Worm (Caenorhabditis elegans) whole organism, young adult: ENCODE measurements around the gene fbxa-13.

Experiments used
- B0019.2 ChIP-seq: fragments of 200-800 bp; sonication (Bioruptor generic); conservative IDR thresholded peaks from 2 replicates; pipeline ENCODE4 v1.3.6; 2022; ENCODE audit warnings: missing genetic modification reagents, missing genetic modification characterization, missing compliant biosample characterization
- B0035.1 ChIP-seq: sonication (generic microtip); optimal IDR thresholded peaks from 2 replicates; lab custom pipeline; 2016; ENCODE audit warnings: missing genetic modification characterization, mild to moderate bottlenecking, missing compliant biosample characterization, missing genotype, missing genetic modification reagents
- B0336.3 ChIP-seq: fragments of 200-800 bp; sonication (Bioruptor generic); IDR thresholded peaks from 2 replicates; pipeline ENCODE4 v1.3.6; 2022; ENCODE audit warnings: missing genetic modification characterization, missing compliant biosample characterization
- F22D6.2 ChIP-seq: sonication (generic microtip); optimal IDR thresholded peaks from 2 replicates; lab custom pipeline; 2016; ENCODE audit warnings: mild to moderate bottlenecking, missing genetic modification characterization, missing compliant biosample characterization
- F23B12.7 ChIP-seq: sonication (generic microtip); optimal IDR thresholded peaks from 2 replicates; lab custom pipeline; 2017; ENCODE audit warnings: missing genetic modification characterization, mild to moderate bottlenecking, missing compliant biosample characterization, antibody characterized with exemption, moderate library complexity; ENCODE audit not compliant: insufficient read depth
- F33H1.4 ChIP-seq: fragments of 200-800 bp; sonication (Bioruptor generic); IDR thresholded peaks from 2 replicates; pipeline ENCODE4 v1.3.6; 2022; ENCODE audit warnings: missing genetic modification reagents, missing genetic modification characterization, missing compliant biosample characterization
- F39B2.1 ChIP-seq: fragments of 200-800 bp; sonication (Bioruptor generic); IDR thresholded peaks from 2 replicates; pipeline ENCODE4 v1.3.6; 2022; ENCODE audit warnings: missing genetic modification reagents, missing genetic modification characterization, missing compliant biosample characterization
- Y53F4B.3 ChIP-seq: fragments of 200-800 bp; sonication (Bioruptor generic); IDR thresholded peaks from 2 replicates; pipeline ENCODE4 v1.3.6; 2022; ENCODE audit warnings: missing genetic modification reagents, missing genetic modification characterization, missing compliant biosample characterization
- Y53G8AR.9 ChIP-seq: fragments of 200-800 bp; sonication (Bioruptor generic); conservative IDR thresholded peaks from 2 replicates; pipeline ENCODE4 v1.3.6; 2022; ENCODE audit warnings: missing genetic modification reagents, missing genetic modification characterization, missing compliant biosample characterization
- ZK185.1 ChIP-seq: sonication (generic microtip); optimal IDR thresholded peaks from 2 replicates; lab custom pipeline; 2016; ENCODE audit warnings: mild to moderate bottlenecking, missing genetic modification characterization, missing compliant biosample characterization; ENCODE audit not compliant: poor library complexity, severe bottlenecking
- athp-1 ChIP-seq: sonication (generic microtip); optimal IDR thresholded peaks from 2 replicates; lab custom pipeline; 2017; ENCODE audit warnings: mild to moderate bottlenecking, missing genetic modification characterization, missing compliant biosample characterization
- attf-6 ChIP-seq: fragments of 200-800 bp; sonication (Bioruptor generic); IDR thresholded peaks from 2 replicates; pipeline ENCODE4 v1.3.6; 2022; ENCODE audit warnings: missing genetic modification reagents, missing genetic modification characterization, missing compliant biosample characterization
- cebp-1 ChIP-seq, 2 experiments: fragments of 200-800 bp in 1 of 2; sonication (Bioruptor generic) in 1 of 2; sonication (generic microtip) in 1 of 2; IDR thresholded peaks in 1 of 2; optimal IDR thresholded peaks in 1 of 2; 2 replicates each; pipeline versions ENCODE4 v1.3.6 to Lab custom; 2017 to 2022; ENCODE audit warnings: missing compliant biosample characterization in 2 of 2, missing genetic modification characterization in 2 of 2, mild to moderate bottlenecking in 1 of 2, missing genetic modification reagents in 1 of 2, moderate library complexity in 1 of 2
- egrh-3 ChIP-seq: fragments of 200-800 bp; sonication (Bioruptor generic); IDR thresholded peaks from 2 replicates; pipeline ENCODE4 v1.3.6; 2022; ENCODE audit warnings: missing genetic modification reagents, missing genetic modification characterization, missing compliant biosample characterization
- lag-1 ChIP-seq: fragments of 200-800 bp; sonication (Bioruptor generic); IDR thresholded peaks from 2 replicates; pipeline ENCODE4 v1.3.6; 2022; ENCODE audit warnings: missing genetic modification reagents, missing genetic modification characterization, missing compliant biosample characterization
- lin-26 ChIP-seq: fragments of 200-800 bp; sonication (Bioruptor generic); IDR thresholded peaks from 2 replicates; pipeline ENCODE4 v1.3.6; 2022; ENCODE audit warnings: missing genetic modification reagents, missing genetic modification characterization, missing compliant biosample characterization
- lin-54 ChIP-seq: fragments of 200-800 bp; sonication (Bioruptor generic); optimal IDR thresholded peaks from 2 replicates; lab custom pipeline; 2018; ENCODE audit warnings: mild to moderate bottlenecking, missing genetic modification characterization, missing compliant biosample characterization
- madf-10 ChIP-seq: sonication (generic microtip); optimal IDR thresholded peaks from 2 replicates; lab custom pipeline; 2016; ENCODE audit warnings: mild to moderate bottlenecking, missing genetic modification characterization, missing compliant biosample characterization
- madf-6 ChIP-seq: fragments of 200-800 bp; sonication (Bioruptor generic); IDR thresholded peaks from 2 replicates; pipeline ENCODE4 v1.3.6; 2022; ENCODE audit warnings: missing genetic modification reagents, missing genetic modification characterization, missing compliant biosample characterization
- mxl-1 ChIP-seq: sonication (generic microtip); optimal IDR thresholded peaks from 2 replicates; lab custom pipeline; 2016; ENCODE audit warnings: missing genetic modification characterization, missing compliant biosample characterization
- nfyb-1 ChIP-seq: fragments of 200-800 bp; sonication (Bioruptor generic); IDR thresholded peaks from 2 replicates; pipeline ENCODE4 v1.3.6; 2022; ENCODE audit warnings: missing genetic modification reagents, missing genetic modification characterization, missing compliant biosample characterization
- nhr-80 ChIP-seq: sonication (generic microtip); optimal IDR thresholded peaks from 2 replicates; lab custom pipeline; 2016; ENCODE audit warnings: missing genetic modification characterization, missing compliant biosample characterization
- pbrm-1 ChIP-seq: fragments of 200-800 bp; sonication (Bioruptor generic); IDR thresholded peaks from 2 replicates; pipeline ENCODE4 v1.3.6; 2022; ENCODE audit warnings: missing genetic modification reagents, missing genetic modification characterization, missing compliant biosample characterization
- rcor-1 ChIP-seq: fragments of 200-800 bp; sonication (Bioruptor generic); IDR thresholded peaks from 2 replicates; pipeline ENCODE4 v1.3.6; 2022; ENCODE audit warnings: missing genetic modification reagents, missing genetic modification characterization, missing compliant biosample characterization
- rpc-1 ChIP-seq, 2 experiments: fragments of 150-350 bp in 1 of 2; sonication (generic microtip) in 1 of 2; optimal IDR thresholded peaks; 2 replicates each; lab custom pipeline; 2014 to 2018; ENCODE audit warnings: missing biosample characterization in 1 of 2, missing genetic modification characterization in 1 of 2, missing genetic modification reagents in 1 of 2, missing genotype in 1 of 2
- snpc-4 ChIP-seq, 5 experiments: fragments of 150-350 bp in 1 of 5; sonication (generic microtip) in 4 of 5; optimal IDR thresholded peaks; 2 replicates each; lab custom pipeline; 2014 to 2018; ENCODE audit warnings: missing genetic modification characterization in 5 of 5, missing biosample characterization in 3 of 5, antibody characterized with exemption in 2 of 5, mild to moderate bottlenecking in 2 of 5, missing compliant biosample characterization in 2 of 5, missing genotype in 2 of 5, moderate library complexity in 2 of 5, missing genetic modification reagents in 1 of 5
- sptf-2 ChIP-seq: fragments of 200-800 bp; sonication (Bioruptor generic); optimal IDR thresholded peaks from 2 replicates; lab custom pipeline; 2018; ENCODE audit warnings: mild to moderate bottlenecking, missing genetic modification characterization, missing compliant biosample characterization
- unc-62 ChIP-seq: fragments of 150-350 bp; optimal IDR thresholded peaks from 2 replicates; lab custom pipeline; 2014; ENCODE audit warnings: missing biosample characterization, missing genetic modification reagents, missing genetic modification characterization
- zfh-2 ChIP-seq: fragments of 200-800 bp; sonication (Bioruptor generic); conservative IDR thresholded peaks from 2 replicates; pipeline ENCODE4 v1.3.6; 2022; ENCODE audit warnings: missing genetic modification reagents, missing genetic modification characterization, missing compliant biosample characterization
- ztf-25 ChIP-seq: fragments of 200-800 bp; sonication (Bioruptor generic); IDR thresholded peaks from 2 replicates; pipeline ENCODE4 v1.3.6; 2022; ENCODE audit warnings: missing genetic modification reagents, missing genetic modification characterization, missing compliant biosample characterization
- ztf-26 ChIP-seq: sonication (generic microtip); optimal IDR thresholded peaks from 2 replicates; lab custom pipeline; 2017; ENCODE audit warnings: missing genetic modification characterization, missing compliant biosample characterization
- ztf-28 ChIP-seq: fragments of 200-800 bp; sonication (Bioruptor generic); IDR thresholded peaks from 2 replicates; pipeline ENCODE4 v1.3.6; 2022; ENCODE audit warnings: missing genetic modification reagents, missing genetic modification characterization, missing compliant biosample characterization

fbxa-13 gene

ce11 chrIII:1668519-1668918 is 37.2 kb downstream of the fbxa-13 start, which contains the start of gene glb-30:
glb-30 (minus strand) TSS chrIII:1668619.
- TF ChIP-seq cebp-1 (GFP tag; IDR thresholded peaks at IDR 0.05; lab: Robert Waterston, UW) (no peak), cebp-1 (tag; optimal IDR thresholded peaks at IDR 0.05; lab: Kevin White, UChicago) (no peak), ztf-25 (no peak), ZK185.1 (tag; lab: Kevin White, UChicago) (no peak), unc-62 (GFP tag; lab: Kevin White, UChicago) (no peak), zfh-2 (GFP tag; lab: Robert Waterston, UW) (no peak)
- TF ChIP-seq, all 124 proteins: peak for 0

- TF ChIP-seq F23B12.7 (tag; lab: Kevin White, UChicago): no peak
- TF ChIP-seq nhr-80 (tag; lab: Kevin White, UChicago): no peak
- TF ChIP-seq F22D6.2 (tag; lab: Kevin White, UChicago): no peak
- no peak for TF ChIP-seq ztf-26 (tag; lab: Kevin White, UChicago)
- no peak for TF ChIP-seq F39B2.1
- TF ChIP-seq sptf-2: no peak
- no peak for TF ChIP-seq nfyb-1
- no peak for TF ChIP-seq B0035.1 (tag; lab: Kevin White, UChicago)
- TF ChIP-seq attf-6 (GFP tag; lab: Robert Waterston, UW): no peak
- TF ChIP-seq ztf-28 (GFP tag; lab: Robert Waterston, UW): no peak
- TF ChIP-seq lin-26: no peak
- TF ChIP-seq rcor-1 (GFP tag; lab: Robert Waterston, UW): no peak
- no peak for TF ChIP-seq unc-62 (GFP tag; lab: Kevin White, UChicago)
These were observed 38.8 kb downstream of the fbxa-13 start for ce11 chrIII:1666893-1667292.

- TF ChIP-seq athp-1 (tag; lab: Kevin White, UChicago) (no peak), madf-10 (tag; lab: Kevin White, UChicago) (no peak), F33H1.4 (GFP tag; lab: Robert Waterston, UW) (no peak), lin-54 (no peak), madf-6 (GFP tag; lab: Robert Waterston, UW) (no peak), lag-1 (GFP tag; lab: Robert Waterston, UW) (no peak), B0019.2 (GFP tag; lab: Robert Waterston, UW) (no peak)
These were observed 39.8 kb downstream of the fbxa-13 start, which contains the start of gene Y22D7AR.3 for ce11 chrIII:1665799-1666308. Y22D7AR.3 (minus strand) TSS chrIII:1665849.

- TF ChIP-seq pbrm-1 (GFP tag; lab: Robert Waterston, UW): no peak
- no peak for TF ChIP-seq snpc-4 (GFP tag; optimal IDR thresholded peaks at IDR 0.05; lab: Kevin White, UChicago)
- TF ChIP-seq snpc-4 (tag; optimal IDR thresholded peaks at IDR 0.05; lab: Kevin White, UChicago): no peak
- TF ChIP-seq mxl-1 (tag; lab: Kevin White, UChicago): no peak
- TF ChIP-seq Y53F4B.3 (GFP tag; lab: Robert Waterston, UW): no peak
These were observed 40.3 kb downstream of the fbxa-13 start for ce11 chrIII:1665373-1665772.

- TF ChIP-seq Y53G8AR.9 (GFP tag; lab: Robert Waterston, UW): no peak
- no peak for TF ChIP-seq rpc-1 (optimal IDR thresholded peaks at IDR 0.05; lab: Kevin White, UChicago)
- TF ChIP-seq rpc-1 (tag; optimal IDR thresholded peaks at IDR 0.05; lab: Kevin White, UChicago): peak; percentile 11
- TF ChIP-seq B0336.3 (GFP tag; lab: Robert Waterston, UW): no peak
- TF ChIP-seq egrh-3: peak; percentile 64; the same call in 1 of the 2 replicates
- peak; percentile 76 for TF ChIP-seq zfh-2 (GFP tag; lab: Robert Waterston, UW)
- TF ChIP-seq nhr-80 (tag; lab: Kevin White, UChicago): no peak
These were observed 40.9 kb downstream of the fbxa-13 start, which contains the start of gene Y22D7AL.16 for ce11 chrIII:1664761-1665266. Y22D7AL.16 (minus strand) TSS chrIII:1665216.
